Worm (Caenorhabditis elegans): Measurements from ENCODE around the gene ife-5.

- no peak for TF ChIP-seq ham-2 (GFP tag; optimal IDR thresholded peaks at IDR 0.05)
- no peak for TF ChIP-seq nhr-76 (tag; optimal IDR thresholded peaks at IDR 0.05)
- no peak for TF ChIP-seq mab-5 (tag; optimal IDR thresholded peaks at IDR 0.05)
- TF ChIP-seq ztf-11 (tag; optimal IDR thresholded peaks at IDR 0.05) = no peak
- no peak for TF ChIP-seq mep-1 (tag; optimal IDR thresholded peaks at IDR 0.05)
- no peak for TF ChIP-seq snpc-4 (tag; optimal IDR thresholded peaks at IDR 0.05)
- no peak for TF ChIP-seq sptf-1 (tag; optimal IDR thresholded peaks at IDR 0.05)
- no peak for TF ChIP-seq ces-1 (GFP tag; optimal IDR thresholded peaks at IDR 0.05)
- TF ChIP-seq mls-2 (tag; optimal IDR thresholded peaks at IDR 0.05) = no peak
- no peak for TF ChIP-seq sem-2 (GFP tag; optimal IDR thresholded peaks at IDR 0.05)
- TF ChIP-seq pha-4 (tag; optimal IDR thresholded peaks at IDR 0.05) = no peak
- TF ChIP-seq nhr-12 (tag; optimal IDR thresholded peaks at IDR 0.05) = no peak
Measured at ce11 chrII:12264847-12265246, 15.6 kb upstream of the ife-5 start.

Measured in whole organism, mixed stage, embryonic.